Worm (Caenorhabditis elegans) whole organism, L4 larva: ENCODE data around the gene rpl-33.

ENCODE experiments used
- R02D3.7 ChIP-seq: fragments of 150-350 bp; sonication (generic microtip); optimal IDR thresholded peaks from 3 replicates; lab custom pipeline; 2014; ENCODE audit warnings: missing biosample characterization, missing genetic modification characterization
- gei-8 ChIP-seq: fragments of 200-800 bp; sonication (Bioruptor generic); optimal IDR thresholded peaks from 2 replicates; lab custom pipeline; 2018; ENCODE audit warnings: mild to moderate bottlenecking, missing genetic modification characterization, missing compliant biosample characterization
- lin-15B ChIP-seq: fragments of 150-350 bp; sonication (generic microtip); optimal IDR thresholded peaks from 3 replicates; lab custom pipeline; 2014; ENCODE audit warnings: missing biosample characterization, missing genetic modification characterization
- zag-1 ChIP-seq: fragments of 150-350 bp; optimal IDR thresholded peaks from 2 replicates; lab custom pipeline; 2014; ENCODE audit warnings: missing biosample characterization, missing genetic modification characterization

DNA sequence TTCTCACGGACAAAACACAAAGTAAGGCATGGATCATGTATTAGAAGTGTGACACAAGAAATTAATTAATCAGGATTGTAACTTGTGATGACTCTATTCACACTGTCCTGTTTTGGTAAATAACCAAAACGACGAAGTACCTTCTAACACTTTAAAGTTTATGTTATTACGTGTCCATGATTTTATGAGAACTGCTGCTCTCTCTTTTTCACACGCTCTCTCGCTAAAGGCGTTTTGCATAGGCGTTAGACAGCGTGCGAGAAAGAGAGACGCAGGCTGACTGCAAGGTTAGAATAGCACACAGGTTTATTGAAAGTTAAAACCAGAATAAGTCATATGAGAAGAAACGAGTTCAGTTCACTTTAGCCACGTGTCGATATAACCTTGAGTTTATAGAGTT, 15.3 kb upstream of the rpl-33 start:
- TF ChIP-seq R02D3.7 (tag; lab: Kevin White, UChicago) (no peak), lin-15B (no peak), gei-8 (no peak), zag-1 (tag; lab: Kevin White, UChicago) (no peak)
